Fruit fly (Drosophila melanogaster): ENCODE results near the gene mus304.

Gene mus304

DNA sequence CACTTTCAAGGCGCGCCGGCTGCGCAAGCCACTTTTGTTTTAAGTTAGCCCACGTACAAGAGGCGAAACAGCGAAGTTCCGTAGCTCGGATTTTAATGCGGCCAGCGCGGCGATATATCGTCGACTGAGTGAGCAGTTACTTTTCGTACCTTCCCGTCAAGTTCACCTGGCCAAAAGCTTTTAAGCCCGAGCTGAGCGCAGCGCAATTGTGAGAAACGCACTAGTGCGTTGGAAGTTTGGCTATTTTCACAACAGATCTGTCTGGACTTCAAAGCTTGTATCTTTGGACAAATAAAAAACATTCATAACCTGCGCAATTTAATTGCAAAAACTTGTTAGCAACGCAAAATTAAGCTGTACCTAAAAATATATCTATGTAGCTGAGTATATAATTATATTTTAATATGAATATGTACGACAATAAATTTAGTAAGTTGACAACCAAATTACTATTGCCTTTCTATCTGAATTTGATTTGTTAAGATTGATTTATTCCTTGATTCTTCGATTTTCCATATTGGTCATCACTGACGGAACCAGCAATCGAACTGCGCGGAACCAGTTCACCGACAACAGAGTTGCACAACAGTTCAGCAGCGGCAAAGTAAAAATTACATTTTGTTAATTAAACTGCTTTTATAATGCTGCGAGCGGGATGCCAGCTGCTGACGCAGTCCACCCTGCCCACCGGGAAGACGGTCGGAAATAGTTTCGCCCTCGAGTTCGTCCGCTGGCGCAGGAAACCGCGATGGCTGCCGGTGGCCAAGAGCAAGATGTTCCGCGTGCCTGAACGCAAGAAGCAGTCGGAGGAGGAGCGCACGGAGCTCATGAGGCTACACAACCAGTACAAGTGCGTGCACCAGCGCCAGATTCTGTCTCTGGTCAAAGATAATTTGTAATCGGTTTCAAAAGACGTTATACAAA, 3.3 kb upstream of the mus304 start, which contains the start of the genes CG13698 and mRpS26 (continued):
- TF ChIP-seq ato (GFP tag; IDR thresholded peaks at IDR 0.05; ENCODE audit: partially characterized antibody) (0 out of 2 replicates have a peak, but pooled peaks have one; percentile 29), HLH4C (GFP tag; IDR thresholded peaks at IDR 0.05; ENCODE audit: partially characterized antibody) (peak; percentile 54), run (tag; optimal IDR thresholded peaks at IDR 0.05) (no peak), zf30C (GFP tag; optimal IDR thresholded peaks at IDR 0.05) (no peak), sr (GFP tag; IDR thresholded peaks at IDR 0.05) (peak; percentile 70; the same call in 1 of the 3 replicates), nom (GFP tag; optimal IDR thresholded peaks at IDR 0.05) (no peak), Jarid2 (GFP tag; optimal IDR thresholded peaks at IDR 0.05) (peak; percentile 90), CG14710 (tag; optimal IDR thresholded peaks at IDR 0.05) (peak; percentile 72), CG10147 (GFP tag; optimal IDR thresholded peaks at IDR 0.05) (peak; percentile 65), CG3726 (GFP tag; IDR thresholded peaks at IDR 0.05) (no peak; the same call in 2 of the 3 replicates), CG6654 (GFP tag; optimal IDR thresholded peaks at IDR 0.05) (no peak), fru (optimal IDR thresholded peaks at IDR 0.05) (no peak), mld (GFP tag; IDR thresholded peaks at IDR 0.05; ENCODE audit: partially characterized antibody) (no peak), CG10431 (GFP tag; optimal IDR thresholded peaks at IDR 0.05) (peak; percentile 39), Deaf1 (tag; optimal IDR thresholded peaks at IDR 0.05) (peak; percentile 60), CG7987 (GFP tag; optimal IDR thresholded peaks at IDR 0.05) (peak; percentile 14), CG31388 (GFP tag; optimal IDR thresholded peaks at IDR 0.05) (no peak), danr (GFP tag; IDR thresholded peaks at IDR 0.05) (no peak), H2.0 (GFP tag; IDR thresholded peaks at IDR 0.05) (peak; percentile 35; the same call in 1 of the 2 replicates), cg (GFP tag; optimal IDR thresholded peaks at IDR 0.05) (no peak), bigmax (GFP tag; optimal IDR thresholded peaks at IDR 0.05) (no peak), Lhr (GFP tag; optimal IDR thresholded peaks at IDR 0.05) (peak; percentile 65), unpg (GFP tag; optimal IDR thresholded peaks at IDR 0.05) (peak; percentile 67), CG11695 (GFP tag; IDR thresholded peaks at IDR 0.05) (no peak; the same call in 2 of the 3 replicates), tin (GFP tag; optimal IDR thresholded peaks at IDR 0.05) (peak; percentile 70), luna (GFP tag; optimal IDR thresholded peaks at IDR 0.05) (no peak), br (optimal IDR thresholded peaks at IDR 0.05) (no peak), CG17328 (GFP tag; IDR thresholded peaks at IDR 0.05) (peak; percentile 28; the same call in 1 of the 2 replicates), pita (GFP tag; optimal IDR thresholded peaks at IDR 0.05) (no peak), mirr (GFP tag; optimal IDR thresholded peaks at IDR 0.05) (no peak), Stat92E (GFP tag; optimal IDR thresholded peaks at IDR 0.05) (no peak), tll (GFP tag; optimal IDR thresholded peaks at IDR 0.05) (no peak), cato (GFP tag; optimal IDR thresholded peaks at IDR 0.05; ENCODE audit: borderline replicate concordance) (no peak), CG1647 (GFP tag; optimal IDR thresholded peaks at IDR 0.05) (no peak), lbe (GFP tag; optimal IDR thresholded peaks at IDR 0.05) (peak; percentile 33), vvl (GFP tag; IDR thresholded peaks at IDR 0.05) (peak; percentile 18; the same call in 1 of the 2 replicates), CG9437 (GFP tag; optimal IDR thresholded peaks at IDR 0.05) (peak; percentile 64), Hr51 (GFP tag; optimal IDR thresholded peaks at IDR 0.05) (peak; percentile 29 to 73), CG7786 (GFP tag; optimal IDR thresholded peaks at IDR 0.05) (no peak), CG9609 (GFP tag; optimal IDR thresholded peaks at IDR 0.05) (no peak), CG7372 (GFP tag; IDR thresholded peaks at IDR 0.05) (peak; percentile 69), ci (GFP tag; IDR thresholded peaks at IDR 0.05) (peak; percentile 19; the same call in 1 of the 3 replicates), Dip3 (GFP tag; optimal IDR thresholded peaks at IDR 0.05) (peak; percentile 55), CG8388 (GFP tag; optimal IDR thresholded peaks at IDR 0.05) (peak; percentile 57), PHDP (tag; optimal IDR thresholded peaks at IDR 0.05) (peak; percentile 66), CG17385 (GFP tag; optimal IDR thresholded peaks at IDR 0.05) (peak; percentile 10), prd (optimal IDR thresholded peaks at IDR 0.05) (no peak), prd (GFP tag; IDR thresholded peaks at IDR 0.05) (peak; percentile 75)
